Worm (Caenorhabditis elegans): Measurements from ENCODE around the gene C25G4.7.

C25G4.7 gene

ce11 chrIV:12416629-12417404 lies 39.9 kb upstream of the C25G4.7 start (continued):
- TF ChIP-seq lsy-27 (tag; optimal IDR thresholded peaks at IDR 0.05; ENCODE audit: borderline replicate concordance, insufficient read depth), result peak; percentile 38
- no peak for TF ChIP-seq ceh-58 (GFP tag; IDR thresholded peaks at IDR 0.05)
- TF ChIP-seq let-607 (tag; optimal IDR thresholded peaks at IDR 0.05), result no peak
- peak; percentile 12 for TF ChIP-seq chd-7 (tag; optimal IDR thresholded peaks at IDR 0.05)
- TF ChIP-seq attf-5 (GFP tag; optimal IDR thresholded peaks at IDR 0.05), result peak; percentile 19
- peak; percentile 3 for TF ChIP-seq T26A5.8 (tag; optimal IDR thresholded peaks at IDR 0.05)
- TF ChIP-seq tlf-1 (GFP tag; optimal IDR thresholded peaks at IDR 0.05), result peak; percentile 18
- 0 out of 2 replicates have a peak, but pooled peaks have one; percentile 20 for TF ChIP-seq Y95B8A.8 (GFP tag; IDR thresholded peaks at IDR 0.05)
- no peak for TF ChIP-seq F55B11.4 (tag; optimal IDR thresholded peaks at IDR 0.05; ENCODE audit: borderline replicate concordance, insufficient read depth)
- TF ChIP-seq unc-130 (GFP tag; optimal IDR thresholded peaks at IDR 0.05), result peak; percentile 3
- peak; percentile 86 for TF ChIP-seq snpc-1.1 (tag; optimal IDR thresholded peaks at IDR 0.05; ENCODE audit: insufficient read depth)
- no peak for TF ChIP-seq Y79H2A.3 (GFP tag; conservative IDR thresholded peaks at IDR 0.05)
- TF ChIP-seq dox-1 (GFP tag; IDR thresholded peaks at IDR 0.05), result peak; percentile 50
- no peak for TF ChIP-seq egrh-3 (GFP tag; IDR thresholded peaks at IDR 0.05)
- TF ChIP-seq F22D6.2 (tag; optimal IDR thresholded peaks at IDR 0.05), result no peak
- peak; percentile 40 for TF ChIP-seq mxl-1 (tag; optimal IDR thresholded peaks at IDR 0.05)
- TF ChIP-seq him-1 (tag; optimal IDR thresholded peaks at IDR 0.05), result peak; percentile 71
- 0 out of 2 replicates have a peak, but pooled peaks have one; percentile 24 for TF ChIP-seq let-526 (GFP tag; IDR thresholded peaks at IDR 0.05)
- peak; percentile 17 for TF ChIP-seq nhr-90 (tag; optimal IDR thresholded peaks at IDR 0.05)
- peak; percentile 59; the same call in 1 of the 2 replicates for TF ChIP-seq hsf-1 (GFP tag; IDR thresholded peaks at IDR 0.05)
- TF ChIP-seq ceh-40 (GFP tag; IDR thresholded peaks at IDR 0.05), result no peak
- TF ChIP-seq hmg-1.2 (GFP tag; IDR thresholded peaks at IDR 0.05), result peak; percentile 53
- TF ChIP-seq mel-28 (tag; optimal IDR thresholded peaks at IDR 0.05; ENCODE audit: borderline replicate concordance), result no peak
- TF ChIP-seq gei-17 (GFP tag; optimal IDR thresholded peaks at IDR 0.05), result no peak
- TF ChIP-seq lin-54 (GFP tag; optimal IDR thresholded peaks at IDR 0.05), result peak; percentile 13
- peak; percentile 66 for TF ChIP-seq snpc-4 (GFP tag; optimal IDR thresholded peaks at IDR 0.05)
- peak; percentile 62 to 91 (median 88) for TF ChIP-seq snpc-4 (tag; optimal IDR thresholded peaks at IDR 0.05)
- TF ChIP-seq tbp1 (GFP tag; optimal IDR thresholded peaks at IDR 0.05), result peak; percentile 92
- no peak for TF ChIP-seq hlh-26 (GFP tag; conservative IDR thresholded peaks at IDR 0.05)
- TF ChIP-seq ztf-3 (GFP tag; optimal IDR thresholded peaks at IDR 0.05), result no peak
- peak; percentile 12 for TF ChIP-seq ztf-26 (tag; optimal IDR thresholded peaks at IDR 0.05)
- TF ChIP-seq B0261.1 (tag; optimal IDR thresholded peaks at IDR 0.05), result peak; percentile 94
- peak; percentile 77 for TF ChIP-seq lin-26 (GFP tag; IDR thresholded peaks at IDR 0.05)
- peak; percentile 10 for TF ChIP-seq nhr-80 (tag; optimal IDR thresholded peaks at IDR 0.05)
- peak; percentile 28; the same call in 1 of the 2 replicates for TF ChIP-seq D2030.7 (GFP tag; IDR thresholded peaks at IDR 0.05)
- TF ChIP-seq snpc-3.4 (tag; optimal IDR thresholded peaks at IDR 0.05), result peak; percentile 62

ce11 chrIV:12417536-12418195 lies 39.0 kb upstream of the C25G4.7 start, which contains the start of gene F08G5.3:
TSS of gene F08G5.3 (minus strand) at chrIV:12417586.
- peak; percentile 71 for TF ChIP-seq snpc-3.4 (tag; optimal IDR thresholded peaks at IDR 0.05)
- peak; percentile 84 for TF ChIP-seq nfyb-1 (GFP tag; IDR thresholded peaks at IDR 0.05)
- TF ChIP-seq B0019.2 (GFP tag; conservative IDR thresholded peaks at IDR 0.05), result peak; percentile 60; the same call in 1 of the 2 replicates
- TF ChIP-seq F49E8.2 (tag; optimal IDR thresholded peaks at IDR 0.05; ENCODE audit: insufficient read depth), result peak; percentile 36
- no peak for TF ChIP-seq xnd-1 (tag; optimal IDR thresholded peaks at IDR 0.05)
- peak; percentile 34 for TF ChIP-seq unc-130 (GFP tag; optimal IDR thresholded peaks at IDR 0.05)
- TF ChIP-seq dpff-1 (tag; optimal IDR thresholded peaks at IDR 0.05), result no peak
- peak; percentile 58 for TF ChIP-seq lin-40 (tag; optimal IDR thresholded peaks at IDR 0.05)
- TF ChIP-seq lsl-1 (GFP tag; optimal IDR thresholded peaks at IDR 0.05), result peak; percentile 43
- TF ChIP-seq ztf-3 (GFP tag; optimal IDR thresholded peaks at IDR 0.05), result no peak
- peak; percentile 66 for TF ChIP-seq ztf-18 (tag; optimal IDR thresholded peaks at IDR 0.05)
- TF ChIP-seq rec-8 (tag; optimal IDR thresholded peaks at IDR 0.05), result peak; percentile 49 to 90
- TF ChIP-seq madf-8 (GFP tag; conservative IDR thresholded peaks at IDR 0.05), result no peak; the same call in 1 of the 2 replicates
